Fruit fly (Drosophila melanogaster) whole organism, embryonic: ENCODE data around the gene CG32276.
A peak's percentile ranks its signal among the peaks of the same experiment; 100 is the strongest.

Experiments used
- Abd-B ChIP-seq: fragments of 200-800 bp; sonication (Bioruptor generic); optimal IDR thresholded peaks from 2 replicates; lab custom pipeline; 2018; ENCODE audit warnings: missing biosample characterization, mild to moderate bottlenecking, missing genetic modification characterization, moderate library complexity
- CG11504 ChIP-seq: fragments of 200-800 bp; sonication (Bioruptor generic); optimal IDR thresholded peaks from 3 replicates; lab custom pipeline; 2019; ENCODE audit warnings: missing biosample characterization, mild to moderate bottlenecking, missing genetic modification characterization, moderate library complexity
- CG1233 ChIP-seq: fragments of 200-800 bp; sonication (Bioruptor generic); optimal IDR thresholded peaks from 4 replicates; lab custom pipeline; 2018; ENCODE audit warnings: missing biosample characterization, mild to moderate bottlenecking, missing genetic modification characterization
- CG13287 ChIP-seq: fragments of 200-800 bp; sonication (Bioruptor generic); IDR thresholded peaks from 2 replicates; pipeline ENCODE4 v1.3.6; 2022; ENCODE audit warnings: missing biosample characterization, missing genetic modification characterization; ENCODE audit not compliant: partially characterized antibody
- CG13624 ChIP-seq: fragments of 200-800 bp; sonication (Bioruptor generic); optimal IDR thresholded peaks from 2 replicates; lab custom pipeline; 2016; ENCODE audit warnings: missing biosample characterization, missing genetic modification characterization
- CG13775 ChIP-seq: fragments of 200-800 bp; sonication (Bioruptor generic); optimal IDR thresholded peaks from 3 replicates; lab custom pipeline; 2017; ENCODE audit warnings: missing biosample characterization, mild to moderate bottlenecking, missing genetic modification characterization
- CG14014 ChIP-seq: fragments of 200-800 bp; sonication (Bioruptor generic); IDR thresholded peaks from 2 replicates; pipeline ENCODE4 v1.3.6; 2022; ENCODE audit warnings: missing biosample characterization, missing genetic modification characterization
- CG14441 ChIP-seq: fragments of 200-800 bp; sonication (Bioruptor generic); IDR thresholded peaks from 2 replicates; pipeline ENCODE4 v1.3.6; 2022; ENCODE audit warnings: missing biosample characterization, missing genetic modification characterization
- CG14965 ChIP-seq: fragments of 200-800 bp; sonication (Bioruptor generic); optimal IDR thresholded peaks from 2 replicates; lab custom pipeline; 2016; ENCODE audit warnings: missing biosample characterization, missing genetic modification characterization, borderline replicate concordance
- CG15696 ChIP-seq: fragments of 200-800 bp; sonication (Bioruptor generic); optimal IDR thresholded peaks from 2 replicates; lab custom pipeline; 2019; ENCODE audit warnings: missing biosample characterization, mild to moderate bottlenecking, missing genetic modification characterization, moderate library complexity
- CG17328 ChIP-seq: fragments of 200-800 bp; sonication (Bioruptor generic); IDR thresholded peaks from 2 replicates; pipeline ENCODE4 v1.3.6; 2022; ENCODE audit warnings: missing biosample characterization, missing genetic modification characterization
- CG2712 ChIP-seq: fragments of 200-800 bp; optimal IDR thresholded peaks from 3 replicates; lab custom pipeline; 2019; ENCODE audit warnings: missing biosample characterization, mild to moderate bottlenecking, missing genetic modification characterization, moderate library complexity
- CG3065 ChIP-seq: fragments of 200-800 bp; sonication (Bioruptor generic); optimal IDR thresholded peaks from 2 replicates; lab custom pipeline; 2016; ENCODE audit warnings: missing biosample characterization, missing genetic modification characterization
- CG3281 ChIP-seq: fragments of 200-800 bp; sonication (Bioruptor generic); optimal IDR thresholded peaks from 3 replicates; lab custom pipeline; 2017; ENCODE audit warnings: missing biosample characterization, mild to moderate bottlenecking, missing genetic modification characterization
- CG34422 ChIP-seq: fragments of 200-800 bp; sonication (Bioruptor generic); IDR thresholded peaks from 3 replicates; pipeline ENCODE4 v1.3.6; 2022; ENCODE audit warnings: missing biosample characterization, missing genetic modification characterization
- CG4360 ChIP-seq: fragments of 200-800 bp; sonication (Bioruptor generic); IDR thresholded peaks from 2 replicates; pipeline ENCODE4 v1.3.6; 2022; ENCODE audit warnings: missing biosample characterization, missing genetic modification characterization
- CG4617 ChIP-seq: fragments of 200-800 bp; sonication (Bioruptor generic); optimal IDR thresholded peaks from 3 replicates; lab custom pipeline; 2016; ENCODE audit warnings: missing biosample characterization, missing genetic modification characterization, borderline replicate concordance
- CG6683 ChIP-seq: fragments of 200-800 bp; sonication (Bioruptor generic); optimal IDR thresholded peaks from 2 replicates; lab custom pipeline; 2017; ENCODE audit warnings: missing biosample characterization, mild to moderate bottlenecking, missing genetic modification characterization, missing genetic modification reagents
- CG6689 ChIP-seq: fragments of 200-800 bp; sonication (Bioruptor generic); IDR thresholded peaks from 2 replicates; pipeline ENCODE4 v1.3.6; 2022; ENCODE audit warnings: missing biosample characterization, missing genetic modification characterization
- CG6765 ChIP-seq: fragments of 200-800 bp; sonication (Bioruptor generic); optimal IDR thresholded peaks from 3 replicates; lab custom pipeline; 2017; ENCODE audit warnings: missing biosample characterization, mild to moderate bottlenecking, missing genetic modification characterization
- CG7786 ChIP-seq: fragments of 200-800 bp; sonication (Bioruptor generic); optimal IDR thresholded peaks from 2 replicates; lab custom pipeline; 2016; ENCODE audit warnings: missing biosample characterization, missing genetic modification characterization
- CG8388 ChIP-seq: fragments of 200-800 bp; sonication (Bioruptor generic); optimal IDR thresholded peaks from 2 replicates; lab custom pipeline; 2019; ENCODE audit warnings: missing biosample characterization, mild to moderate bottlenecking, missing genetic modification characterization, moderate library complexity
- CG9876 ChIP-seq: fragments of 200-800 bp; sonication (Bioruptor generic); optimal IDR thresholded peaks from 2 replicates; lab custom pipeline; 2016; ENCODE audit warnings: missing biosample characterization, missing genetic modification characterization
- CG9932 ChIP-seq: fragments of 200-800 bp; sonication (Bioruptor generic); IDR thresholded peaks from 2 replicates; pipeline ENCODE4 v1.3.6; 2022; ENCODE audit warnings: missing biosample characterization, missing genetic modification characterization
- CoRest ChIP-seq: fragments of 200-800 bp; sonication (Bioruptor generic); optimal IDR thresholded peaks from 3 replicates; lab custom pipeline; 2018; ENCODE audit warnings: missing biosample characterization, mild to moderate bottlenecking, missing genetic modification characterization, moderate library complexity
- D19A ChIP-seq: fragments of 200-800 bp; optimal IDR thresholded peaks from 3 replicates; lab custom pipeline; 2019; ENCODE audit warnings: missing biosample characterization, mild to moderate bottlenecking, missing genetic modification characterization, moderate library complexity
- Dad ChIP-seq: fragments of 200-800 bp; sonication (Bioruptor generic); optimal IDR thresholded peaks from 3 replicates; lab custom pipeline; 2016; ENCODE audit warnings: missing biosample characterization, missing genetic modification characterization
- Dip2 ChIP-seq: fragments of 200-800 bp; sonication (Bioruptor generic); IDR thresholded peaks from 2 replicates; pipeline ENCODE4 v1.3.6; 2022; ENCODE audit warnings: missing biosample characterization, missing genetic modification characterization
- E2f1 ChIP-seq: fragments of 200-800 bp; sonication (Bioruptor generic); IDR thresholded peaks from 2 replicates; pipeline ENCODE4 v1.3.6; 2022; ENCODE audit warnings: missing biosample characterization, missing genetic modification characterization
- ERR ChIP-seq: fragments of 200-800 bp; sonication (Bioruptor generic); optimal IDR thresholded peaks from 2 replicates; lab custom pipeline; 2016; ENCODE audit warnings: missing biosample characterization, missing genetic modification characterization
- HmgD ChIP-seq: fragments of 200-800 bp; sonication (Bioruptor generic); optimal IDR thresholded peaks from 3 replicates; lab custom pipeline; 2016; ENCODE audit warnings: missing biosample characterization, missing genetic modification characterization
- Hr3 ChIP-seq: fragments of 200-800 bp; sonication (Bioruptor generic); optimal IDR thresholded peaks from 3 replicates; lab custom pipeline; 2016; ENCODE audit warnings: missing biosample characterization, missing genetic modification characterization
- Jarid2 ChIP-seq: fragments of 200-800 bp; sonication (Bioruptor generic); optimal IDR thresholded peaks from 3 replicates; lab custom pipeline; 2017; ENCODE audit warnings: mild to moderate bottlenecking, missing biosample characterization, missing genetic modification reagents, missing genetic modification characterization
- Stat92E ChIP-seq, 3 experiments: fragments of >200 bp in 2 of 3; fragments of 200-800 bp in 1 of 3; sonication (Bioruptor generic) in 1 of 3; optimal IDR thresholded peaks; 2 replicates each; lab custom pipeline; 2017 to 2019; ENCODE audit warnings: missing biosample characterization in 3 of 3, missing genetic modification characterization in 3 of 3, mild to moderate bottlenecking in 1 of 3, moderate library complexity in 1 of 3
- ab ChIP-seq: fragments of 200-800 bp; sonication (Bioruptor generic); optimal IDR thresholded peaks from 2 replicates; lab custom pipeline; 2016; ENCODE audit warnings: missing biosample characterization, missing genetic modification characterization
- ara ChIP-seq: fragments of 200-800 bp; sonication (Bioruptor generic); IDR thresholded peaks from 2 replicates; pipeline ENCODE4 v1.3.6; 2022; ENCODE audit warnings: missing biosample characterization, missing genetic modification characterization
- btn ChIP-seq: fragments of 200-800 bp; sonication (Bioruptor generic); optimal IDR thresholded peaks from 2 replicates; lab custom pipeline; 2016; ENCODE audit warnings: missing biosample characterization, missing genetic modification characterization
- fd102C ChIP-seq: fragments of 200-800 bp; sonication (Bioruptor generic); optimal IDR thresholded peaks from 2 replicates; lab custom pipeline; 2018; ENCODE audit warnings: missing biosample characterization, mild to moderate bottlenecking, missing genetic modification characterization, moderate library complexity
- fd3F ChIP-seq: fragments of 200-800 bp; sonication (Bioruptor generic); optimal IDR thresholded peaks from 2 replicates; lab custom pipeline; 2018; ENCODE audit warnings: missing biosample characterization, mild to moderate bottlenecking, missing genetic modification characterization, moderate library complexity
- gcm2 ChIP-seq: fragments of 200-800 bp; sonication (Bioruptor generic); optimal IDR thresholded peaks from 2 replicates; lab custom pipeline; 2016; ENCODE audit warnings: missing biosample characterization, missing genetic modification characterization
- grau ChIP-seq: fragments of 200-800 bp; optimal IDR thresholded peaks from 3 replicates; lab custom pipeline; 2019; ENCODE audit warnings: missing biosample characterization, mild to moderate bottlenecking, missing genetic modification characterization, moderate library complexity
- grn ChIP-seq: fragments of 200-800 bp; sonication (Bioruptor generic); optimal IDR thresholded peaks from 3 replicates; lab custom pipeline; 2017; ENCODE audit warnings: missing biosample characterization, missing genetic modification characterization
- h ChIP-seq: fragments of >200 bp; optimal IDR thresholded peaks from 2 replicates; lab custom pipeline; 2017
- hkb ChIP-seq, 2 experiments: fragments of 200-800 bp in 1 of 2; fragments of >200 bp in 1 of 2; sonication (Bioruptor generic) in 1 of 2; IDR thresholded peaks in 1 of 2; optimal IDR thresholded peaks in 1 of 2; 2 replicates each; pipeline versions ENCODE4 v1.3.6 to Lab custom; 2017 to 2022; ENCODE audit warnings: missing biosample characterization in 1 of 2, missing genetic modification characterization in 1 of 2
- kay ChIP-seq: fragments of 200-800 bp; sonication (Bioruptor generic); optimal IDR thresholded peaks from 2 replicates; lab custom pipeline; 2016; ENCODE audit warnings: missing biosample characterization, missing genetic modification characterization
- phol ChIP-seq: fragments of 200-800 bp; sonication (Bioruptor generic); optimal IDR thresholded peaks from 3 replicates; lab custom pipeline; 2018; ENCODE audit warnings: missing biosample characterization, mild to moderate bottlenecking, missing genetic modification characterization, moderate library complexity
- pum ChIP-seq: fragments of 200-800 bp; sonication (Bioruptor generic); optimal IDR thresholded peaks from 2 replicates; lab custom pipeline; 2016; ENCODE audit warnings: missing biosample characterization, missing genetic modification characterization
- slp2 ChIP-seq: fragments of 200-800 bp; sonication (Bioruptor generic); optimal IDR thresholded peaks from 2 replicates; lab custom pipeline; 2016; ENCODE audit warnings: missing biosample characterization, missing genetic modification characterization
- ssp ChIP-seq: fragments of 200-800 bp; sonication (Bioruptor generic); IDR thresholded peaks from 2 replicates; pipeline ENCODE4 v1.3.6; 2022; ENCODE audit warnings: missing biosample characterization, missing genetic modification characterization
- vnd ChIP-seq: fragments of 200-800 bp; sonication (Bioruptor generic); IDR thresholded peaks from 3 replicates; pipeline ENCODE4 v1.3.6; 2022; ENCODE audit warnings: missing biosample characterization, missing genetic modification characterization; ENCODE audit not compliant: partially characterized antibody
- wek ChIP-seq: fragments of 200-800 bp; sonication (Bioruptor generic); optimal IDR thresholded peaks from 3 replicates; lab custom pipeline; 2018; ENCODE audit warnings: missing biosample characterization, mild to moderate bottlenecking, missing genetic modification characterization, moderate library complexity

CG32276 gene

dm6 chr3L:3179474-3179873 is 19.4 kb downstream of the CG32276 start (continued):
- peak; percentile 89 for TF ChIP-seq CG17328
- peak; percentile 78 for TF ChIP-seq CG13775 (GFP tag; lab: Kevin White, UChicago)
- TF ChIP-seq wek: peak; percentile 48
- TF ChIP-seq CG14441 (GFP tag; lab: Robert Waterston, UW): peak; percentile 93
- TF ChIP-seq CG9876 (GFP tag; lab: Kevin White, UChicago): no peak
- no peak for TF ChIP-seq HmgD
- peak; percentile 91 for TF ChIP-seq E2f1 (GFP tag; lab: Robert Waterston, UW)
- no peak for TF ChIP-seq D19A (tag; lab: Kevin White, UChicago)
- TF ChIP-seq ssp (GFP tag; lab: Robert Waterston, UW): peak; percentile 75
- TF ChIP-seq grn (GFP tag; lab: Kevin White, UChicago): no peak
- peak; percentile 91 for TF ChIP-seq CG6689 (GFP tag; lab: Robert Waterston, UW)
- TF ChIP-seq btn (GFP tag; lab: Kevin White, UChicago): peak; percentile 66
- TF ChIP-seq Stat92E (GFP tag; optimal IDR thresholded peaks at IDR 0.05; lab: Kevin White, UChicago): peak in 1 of 3 experiments; percentile 64
- TF ChIP-seq CG4360 (GFP tag; lab: Robert Waterston, UW): peak; percentile 74
- TF ChIP-seq phol (tag; lab: Kevin White, UChicago): peak; percentile 87
- no peak for TF ChIP-seq CG13287 (GFP tag; lab: Robert Waterston, UW)
- peak; percentile 80 for TF ChIP-seq fd3F (GFP tag; lab: Kevin White, UChicago)
- no peak for TF ChIP-seq hkb (optimal IDR thresholded peaks at IDR 0.05; lab: Kevin White, UChicago)
- TF ChIP-seq hkb (GFP tag; IDR thresholded peaks at IDR 0.05; lab: Robert Waterston, UW): peak; percentile 95
- peak; percentile 93 for TF ChIP-seq CG3281
- peak; percentile 78 for TF ChIP-seq CG13624 (GFP tag; lab: Kevin White, UChicago)
- peak; percentile 78 for TF ChIP-seq Dad (GFP tag; lab: Kevin White, UChicago)
- peak; percentile 56 for TF ChIP-seq Jarid2 (GFP tag; lab: Kevin White, UChicago)
- TF ChIP-seq CG7786 (GFP tag; lab: Kevin White, UChicago): peak; percentile 60
- peak; percentile 77 for TF ChIP-seq pum (GFP tag; lab: Kevin White, UChicago)
- TF ChIP-seq CoRest (tag; lab: Kevin White, UChicago): no peak
- peak; percentile 46 for TF ChIP-seq ab (GFP tag; lab: Kevin White, UChicago)
- peak; percentile 89 for TF ChIP-seq CG14014
- TF ChIP-seq CG11504 (tag; lab: Kevin White, UChicago): no peak
- peak; percentile 48 for TF ChIP-seq Abd-B (GFP tag; lab: Kevin White, UChicago)
- TF ChIP-seq vnd (GFP tag; lab: Robert Waterston, UW): no peak
- peak; percentile 89 for TF ChIP-seq CG1233 (GFP tag; lab: Kevin White, UChicago)
- peak; percentile 84 for TF ChIP-seq CG8388
- peak; percentile 68 for TF ChIP-seq CG3065 (GFP tag; lab: Kevin White, UChicago)
- peak; percentile 74 for TF ChIP-seq kay (GFP tag; lab: Kevin White, UChicago)
- TF ChIP-seq grau (tag; lab: Kevin White, UChicago): peak; percentile 87
- TF ChIP-seq CG14965 (GFP tag; lab: Kevin White, UChicago): peak; percentile 50
- peak; percentile 84 for TF ChIP-seq CG6765 (GFP tag; lab: Kevin White, UChicago)
- TF ChIP-seq fd102C (GFP tag; lab: Kevin White, UChicago): peak; percentile 25
- TF ChIP-seq ERR (GFP tag; lab: Kevin White, UChicago): peak; percentile 62
- peak; percentile 89 for TF ChIP-seq ara (GFP tag; lab: Robert Waterston, UW)
- peak; percentile 79 for TF ChIP-seq CG6683 (GFP tag; lab: Kevin White, UChicago)
- TF ChIP-seq CG15696 (tag; lab: Kevin White, UChicago): peak; percentile 77
- peak; percentile 62 for TF ChIP-seq Hr3 (GFP tag; lab: Kevin White, UChicago)
- TF ChIP-seq gcm2 (GFP tag; lab: Kevin White, UChicago): peak; percentile 83
- TF ChIP-seq h (lab: Kevin White, UChicago): no peak
- peak; percentile 92 for TF ChIP-seq CG2712
- TF ChIP-seq CG9932: peak; percentile 70
- TF ChIP-seq slp2: peak; percentile 70
- no peak for TF ChIP-seq Dip2
- TF ChIP-seq CG34422 (GFP tag; lab: Robert Waterston, UW): peak; percentile 89
- no peak for TF ChIP-seq CG4617 (GFP tag; lab: Kevin White, UChicago)
